Fruit fly (Drosophila melanogaster) whole organism, embryonic: ENCODE results near the gene CG8892.

Source experiments
- Aef1 ChIP-seq: fragments of 200-800 bp; sonication (Bioruptor generic); IDR thresholded peaks from 3 replicates; pipeline ENCODE4 v1.3.6; 2022; ENCODE audit warnings: missing biosample characterization, missing genetic modification characterization
- Blimp-1 ChIP-seq: fragments of 200-800 bp; sonication (Bioruptor generic); optimal IDR thresholded peaks from 3 replicates; lab custom pipeline; 2018; ENCODE audit warnings: missing biosample characterization, missing genetic modification characterization, mild to moderate bottlenecking, moderate library complexity, missing genetic modification reagents
- CG10209 ChIP-seq: fragments of 200-800 bp; sonication (Bioruptor generic); optimal IDR thresholded peaks from 3 replicates; lab custom pipeline; 2017; ENCODE audit warnings: missing biosample characterization, mild to moderate bottlenecking, missing genetic modification characterization, missing genetic modification reagents
- CG10462 ChIP-seq: fragments of 200-800 bp; sonication (Bioruptor generic); optimal IDR thresholded peaks from 2 replicates; lab custom pipeline; 2016; ENCODE audit warnings: missing biosample characterization, missing genetic modification characterization
- CG10959 ChIP-seq: fragments of 200-800 bp; sonication (Bioruptor generic); IDR thresholded peaks from 2 replicates; pipeline ENCODE4 v1.3.6; 2022; ENCODE audit warnings: missing biosample characterization, missing genetic modification characterization
- CG13123 ChIP-seq: fragments of 200-800 bp; sonication (Bioruptor generic); optimal IDR thresholded peaks from 2 replicates; lab custom pipeline; 2016; ENCODE audit warnings: missing biosample characterization, missing genetic modification characterization
- CG13624 ChIP-seq: fragments of 200-800 bp; sonication (Bioruptor generic); optimal IDR thresholded peaks from 2 replicates; lab custom pipeline; 2016; ENCODE audit warnings: missing biosample characterization, missing genetic modification characterization
- CG17612 ChIP-seq: fragments of 200-800 bp; sonication (Bioruptor generic); IDR thresholded peaks from 2 replicates; pipeline ENCODE4 v1.3.6; 2022; ENCODE audit warnings: missing biosample characterization, missing genetic modification characterization
- CG18011 ChIP-seq: fragments of 200-800 bp; sonication (Bioruptor generic); optimal IDR thresholded peaks from 2 replicates; lab custom pipeline; 2017; ENCODE audit warnings: missing biosample characterization, missing genetic modification characterization, mild to moderate bottlenecking, moderate library complexity, missing genotype
- CG18262 ChIP-seq: fragments of 200-800 bp; optimal IDR thresholded peaks from 3 replicates; lab custom pipeline; 2019; ENCODE audit warnings: missing biosample characterization, mild to moderate bottlenecking, missing genetic modification characterization, moderate library complexity
- CG2889 ChIP-seq: fragments of 200-800 bp; sonication (Bioruptor generic); IDR thresholded peaks from 3 replicates; pipeline ENCODE4 v1.3.6; 2022; ENCODE audit warnings: missing biosample characterization, missing genetic modification characterization
- CG30431 ChIP-seq: fragments of 200-800 bp; sonication (Bioruptor generic); optimal IDR thresholded peaks from 2 replicates; lab custom pipeline; 2017; ENCODE audit warnings: missing biosample characterization, missing genetic modification characterization
- CG4282 ChIP-seq: fragments of 200-800 bp; sonication (Bioruptor generic); optimal IDR thresholded peaks from 2 replicates; lab custom pipeline; 2016; ENCODE audit warnings: missing biosample characterization, missing genetic modification characterization
- CG6854 ChIP-seq: fragments of 200-800 bp; sonication (Bioruptor generic); optimal IDR thresholded peaks from 3 replicates; lab custom pipeline; 2017; ENCODE audit warnings: missing biosample characterization, mild to moderate bottlenecking, missing genetic modification characterization
- CG7372 ChIP-seq: fragments of 200-800 bp; sonication (Bioruptor generic); IDR thresholded peaks from 2 replicates; pipeline ENCODE4 v1.3.6; 2022; ENCODE audit warnings: missing biosample characterization, missing genetic modification characterization
- CG8089 ChIP-seq: fragments of 200-800 bp; sonication (Bioruptor generic); optimal IDR thresholded peaks from 3 replicates; lab custom pipeline; 2016; ENCODE audit warnings: missing biosample characterization, missing genetic modification characterization
- CG8478 ChIP-seq: fragments of >200 bp; optimal IDR thresholded peaks from 2 replicates; lab custom pipeline; 2018
- CG8924 ChIP-seq: fragments of 200-800 bp; optimal IDR thresholded peaks from 3 replicates; lab custom pipeline; 2019; ENCODE audit warnings: missing biosample characterization, mild to moderate bottlenecking, missing genetic modification characterization, moderate library complexity
- CG9932 ChIP-seq: fragments of 200-800 bp; sonication (Bioruptor generic); IDR thresholded peaks from 2 replicates; pipeline ENCODE4 v1.3.6; 2022; ENCODE audit warnings: missing biosample characterization, missing genetic modification characterization
- CoRest ChIP-seq: fragments of 200-800 bp; sonication (Bioruptor generic); optimal IDR thresholded peaks from 3 replicates; lab custom pipeline; 2018; ENCODE audit warnings: missing biosample characterization, mild to moderate bottlenecking, missing genetic modification characterization, moderate library complexity
- Dbx ChIP-seq: fragments of 200-800 bp; sonication (Bioruptor generic); IDR thresholded peaks from 3 replicates; pipeline ENCODE4 v1.3.6; 2022; ENCODE audit warnings: missing biosample characterization, missing genetic modification characterization
- Deaf1 ChIP-seq: fragments of 200-800 bp; optimal IDR thresholded peaks from 3 replicates; lab custom pipeline; 2019; ENCODE audit warnings: missing biosample characterization, mild to moderate bottlenecking, missing genetic modification characterization, moderate library complexity
- E2f2 ChIP-seq: fragments of 200-800 bp; sonication (Bioruptor generic); IDR thresholded peaks from 2 replicates; pipeline ENCODE4 v1.3.6; 2022; ENCODE audit warnings: missing biosample characterization, missing genetic modification characterization
- Elba2 ChIP-seq: fragments of 200-800 bp; sonication (Bioruptor generic); optimal IDR thresholded peaks from 3 replicates; lab custom pipeline; 2016; ENCODE audit warnings: missing biosample characterization, missing genetic modification characterization
- Gsc ChIP-seq: fragments of 200-800 bp; sonication (Bioruptor generic); IDR thresholded peaks from 2 replicates; pipeline ENCODE4 v1.3.6; 2022; ENCODE audit warnings: missing biosample characterization, missing genetic modification characterization
- H2.0 ChIP-seq: fragments of 200-800 bp; sonication (Bioruptor generic); IDR thresholded peaks from 2 replicates; pipeline ENCODE4 v1.3.6; 2022; ENCODE audit warnings: missing biosample characterization, missing genetic modification characterization
- Max ChIP-seq: fragments of 200-800 bp; sonication (Bioruptor generic); optimal IDR thresholded peaks from 2 replicates; lab custom pipeline; 2016; ENCODE audit warnings: missing biosample characterization, mild to moderate bottlenecking, missing genetic modification characterization
- Oli ChIP-seq: fragments of 200-800 bp; sonication (Bioruptor generic); optimal IDR thresholded peaks from 2 replicates; lab custom pipeline; 2018; ENCODE audit warnings: missing biosample characterization, mild to moderate bottlenecking, missing genetic modification characterization, moderate library complexity
- Pdp1 ChIP-seq, 2 experiments: fragments of 200-800 bp; sonication (Bioruptor generic); optimal IDR thresholded peaks; 3 replicates each; lab custom pipeline; 2016; ENCODE audit warnings: missing biosample characterization in 2 of 2, missing genetic modification characterization in 2 of 2, mild to moderate bottlenecking in 1 of 2, moderate library complexity in 1 of 2
- Spps ChIP-seq: fragments of 200-800 bp; sonication (Bioruptor generic); optimal IDR thresholded peaks from 2 replicates; lab custom pipeline; 2018; ENCODE audit warnings: missing biosample characterization, mild to moderate bottlenecking, missing genetic modification characterization
- aop ChIP-seq: fragments of 200-800 bp; sonication (Bioruptor generic); IDR thresholded peaks from 2 replicates; pipeline ENCODE4 v1.3.6; 2022; ENCODE audit warnings: missing biosample characterization, missing genetic modification characterization
- caup ChIP-seq: fragments of 200-800 bp; sonication (Bioruptor generic); optimal IDR thresholded peaks from 3 replicates; lab custom pipeline; 2017; ENCODE audit warnings: missing biosample characterization, mild to moderate bottlenecking, missing genetic modification characterization, moderate library complexity; ENCODE audit not compliant: severe bottlenecking
- crp ChIP-seq, 2 experiments: fragments of 200-800 bp; sonication (Bioruptor generic); optimal IDR thresholded peaks; 2 replicates in 1 of 2; 3 replicates in 1 of 2; lab custom pipeline; 2017; ENCODE audit warnings: missing biosample characterization in 2 of 2, missing genetic modification characterization in 2 of 2, mild to moderate bottlenecking in 1 of 2, moderate library complexity in 1 of 2
- emc ChIP-seq: fragments of 200-800 bp; sonication (Bioruptor generic); optimal IDR thresholded peaks from 2 replicates; lab custom pipeline; 2016; ENCODE audit warnings: missing biosample characterization, missing genetic modification characterization
- gem ChIP-seq: fragments of 200-800 bp; sonication (Bioruptor generic); optimal IDR thresholded peaks from 2 replicates; lab custom pipeline; 2019; ENCODE audit warnings: missing biosample characterization, mild to moderate bottlenecking, missing genetic modification characterization, moderate library complexity
- grau ChIP-seq: fragments of 200-800 bp; optimal IDR thresholded peaks from 3 replicates; lab custom pipeline; 2019; ENCODE audit warnings: missing biosample characterization, mild to moderate bottlenecking, missing genetic modification characterization, moderate library complexity
- kay ChIP-seq: fragments of 200-800 bp; sonication (Bioruptor generic); optimal IDR thresholded peaks from 2 replicates; lab custom pipeline; 2016; ENCODE audit warnings: missing biosample characterization, missing genetic modification characterization
- ken ChIP-seq: fragments of 200-800 bp; sonication (Bioruptor generic); IDR thresholded peaks from 3 replicates; pipeline ENCODE4 v1.3.6; 2022; ENCODE audit warnings: missing biosample characterization, missing genetic modification characterization
- luna ChIP-seq: fragments of 200-800 bp; sonication (Bioruptor generic); optimal IDR thresholded peaks from 2 replicates; lab custom pipeline; 2016; ENCODE audit warnings: missing biosample characterization, missing genetic modification characterization
- mirr ChIP-seq: fragments of 200-800 bp; sonication (Bioruptor generic); optimal IDR thresholded peaks from 3 replicates; lab custom pipeline; 2018; ENCODE audit warnings: missing biosample characterization, mild to moderate bottlenecking, missing genetic modification characterization
- onecut ChIP-seq: fragments of 200-800 bp; sonication (Bioruptor generic); IDR thresholded peaks from 2 replicates; pipeline ENCODE4 v1.3.6; 2022; ENCODE audit warnings: missing biosample characterization, missing genetic modification characterization
- otp ChIP-seq: fragments of 200-800 bp; sonication (Bioruptor generic); IDR thresholded peaks from 3 replicates; pipeline ENCODE4, ENCODE4 v1.3.6; 2022; ENCODE audit warnings: missing biosample characterization, missing genetic modification characterization
- prd ChIP-seq, 3 experiments: fragments of >200 bp in 2 of 3; fragments of 200-800 bp in 1 of 3; sonication (Bioruptor generic) in 1 of 3; optimal IDR thresholded peaks in 2 of 3; IDR thresholded peaks in 1 of 3; 2 replicates in 2 of 3; 3 replicates in 1 of 3; pipeline versions ENCODE4 v1.3.6 to Lab custom; 2017 to 2022; ENCODE audit warnings: missing biosample characterization in 1 of 3, missing genetic modification characterization in 1 of 3
- run ChIP-seq: fragments of 200-800 bp; sonication (Bioruptor generic); optimal IDR thresholded peaks from 3 replicates; lab custom pipeline; 2018; ENCODE audit warnings: missing biosample characterization, mild to moderate bottlenecking, missing genetic modification characterization
- schlank ChIP-seq: fragments of 200-800 bp; sonication (Bioruptor generic); optimal IDR thresholded peaks from 2 replicates; lab custom pipeline; 2018; ENCODE audit warnings: missing biosample characterization, mild to moderate bottlenecking, missing genetic modification characterization
- sim ChIP-seq: fragments of 200-800 bp; sonication (Bioruptor generic); IDR thresholded peaks from 2 replicates; pipeline ENCODE4 v1.3.6; 2022; ENCODE audit warnings: missing biosample characterization, missing genetic modification characterization
- sna ChIP-seq: fragments of 200-800 bp; sonication (Bioruptor generic); IDR thresholded peaks from 2 replicates; pipeline ENCODE4 v1.3.6; 2022; ENCODE audit warnings: missing biosample characterization, missing genetic modification characterization; ENCODE audit not compliant: partially characterized antibody
- sqz ChIP-seq: fragments of 200-800 bp; sonication (Bioruptor generic); optimal IDR thresholded peaks from 3 replicates; lab custom pipeline; 2018; ENCODE audit warnings: missing biosample characterization, mild to moderate bottlenecking, missing genetic modification characterization
- tap ChIP-seq: fragments of 200-800 bp; optimal IDR thresholded peaks from 3 replicates; lab custom pipeline; 2019; ENCODE audit warnings: missing biosample characterization, mild to moderate bottlenecking, missing genetic modification characterization, moderate library complexity

CG8892 gene

DNA sequence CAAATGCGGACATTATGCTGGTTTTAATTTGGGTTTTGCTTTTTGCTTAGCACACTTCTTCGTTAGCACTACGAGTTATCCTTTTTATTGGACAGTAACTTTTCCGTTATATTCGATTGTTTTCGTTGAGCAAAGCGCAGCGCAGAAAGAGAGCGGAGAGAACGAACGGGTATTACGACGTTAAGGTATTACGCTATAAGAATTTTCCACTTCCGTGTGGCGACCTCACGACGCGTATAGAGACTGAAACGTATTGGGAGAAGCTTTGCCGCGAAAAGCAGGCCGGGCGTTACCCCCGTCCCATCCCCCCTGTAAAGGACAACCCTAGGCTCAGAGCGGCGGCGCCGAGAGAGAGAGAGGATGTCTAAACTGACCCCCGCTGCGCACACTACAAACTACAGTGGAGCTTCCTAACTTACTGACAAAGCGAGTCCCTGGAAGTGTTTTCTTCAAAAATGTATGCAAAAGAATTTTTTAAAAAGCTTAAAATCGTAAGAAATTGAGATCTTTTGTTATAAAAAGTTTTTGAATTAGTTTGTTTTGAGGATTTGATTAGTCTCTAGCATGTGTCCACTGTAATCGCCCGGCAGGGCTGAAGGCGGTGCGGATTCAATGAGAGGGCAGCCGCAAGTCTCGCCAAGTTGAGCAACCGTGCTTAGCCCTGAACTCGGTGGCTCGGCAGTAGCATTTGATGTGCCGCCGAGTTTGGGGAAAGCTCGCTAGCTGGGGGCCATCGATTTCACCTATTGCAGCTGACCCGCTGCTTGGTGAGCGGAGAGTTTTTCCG is 23.5 kb upstream of the CG8892 start (continued):
- TF ChIP-seq Dbx (GFP tag; lab: Robert Waterston, UW) (peak; percentile 98), Aef1 (peak; percentile 96), CG18011 (GFP tag; lab: Kevin White, UChicago) (peak; percentile 82), CG7372 (GFP tag; lab: Robert Waterston, UW) (peak; percentile 94), Spps (tag; lab: Kevin White, UChicago) (peak; percentile 77), CG13123 (GFP tag; lab: Kevin White, UChicago) (peak; percentile 80), Blimp-1 (GFP tag; lab: Kevin White, UChicago) (peak; percentile 90), CG10209 (peak; percentile 93), CG30431 (GFP tag; lab: Kevin White, UChicago) (peak; percentile 87), CG13624 (GFP tag; lab: Kevin White, UChicago) (peak; percentile 97), tap (peak; percentile 92), gem (tag; lab: Kevin White, UChicago) (peak; percentile 95), Pdp1 (GFP tag; optimal IDR thresholded peaks at IDR 0.05; lab: Kevin White, UChicago) (peak; percentile 94 to 96), CG8089 (GFP tag; lab: Kevin White, UChicago) (peak; percentile 87), luna (GFP tag; lab: Kevin White, UChicago) (peak; percentile 93), CG8924 (peak; percentile 94), CG4282 (GFP tag; lab: Kevin White, UChicago) (peak; percentile 88), prd (optimal IDR thresholded peaks at IDR 0.05; lab: Kevin White, UChicago) (no peak), prd (GFP tag; IDR thresholded peaks at IDR 0.05; lab: Robert Waterston, UW) (peak; percentile 98), ken (GFP tag; lab: Robert Waterston, UW) (peak; percentile 95), grau (tag; lab: Kevin White, UChicago) (peak; percentile 99), otp (GFP tag; lab: Robert Waterston, UW) (peak; percentile 93), mirr (GFP tag; lab: Kevin White, UChicago) (peak; percentile 84), Oli (peak; percentile 93), E2f2 (peak; percentile 77), crp (GFP tag; optimal IDR thresholded peaks at IDR 0.05; lab: Kevin White, UChicago) (peak in 1 of 2 experiments; percentile 48), CG18262 (tag; lab: Kevin White, UChicago) (peak; percentile 90), CG8478 (no peak), CG17612 (GFP tag; lab: Robert Waterston, UW) (peak; percentile 93), Elba2 (GFP tag; lab: Kevin White, UChicago) (no peak), CoRest (peak; percentile 94), CG10959 (GFP tag; lab: Robert Waterston, UW) (peak; percentile 87), onecut (GFP tag; lab: Robert Waterston, UW) (peak; percentile 86), sqz (GFP tag; lab: Kevin White, UChicago) (peak; percentile 81), Gsc (GFP tag; lab: Robert Waterston, UW) (peak; percentile 88), Deaf1 (tag; lab: Kevin White, UChicago) (peak; percentile 80), emc (peak; percentile 89), CG2889 (GFP tag; lab: Robert Waterston, UW) (peak; percentile 91), sim (GFP tag; lab: Robert Waterston, UW) (peak; percentile 81), CG10462 (GFP tag; lab: Kevin White, UChicago) (peak; percentile 86), aop (GFP tag; lab: Robert Waterston, UW) (peak; percentile 84), Max (peak; percentile 85), caup (peak; percentile 97), sna (GFP tag; lab: Robert Waterston, UW) (0 out of 2 replicates have a peak, but pooled peaks have one; percentile 13), kay (peak; percentile 87), H2.0 (peak; percentile 93), run (tag; lab: Kevin White, UChicago) (peak; percentile 84), CG9932 (GFP tag; lab: Robert Waterston, UW) (peak; percentile 97), CG6854 (GFP tag; lab: Kevin White, UChicago) (peak; percentile 94), schlank (peak; percentile 94)
